Fruit fly (Drosophila melanogaster): Measurements from ENCODE around the gene CG12123.

CG12123 gene

dm6 chrX:8442161-8442560 is at the start of gene CG12123:
CG12123 (minus strand) TSS chrX:8442348.
- no peak for TF ChIP-seq CG8478 (optimal IDR thresholded peaks at IDR 0.05)
- no peak for TF ChIP-seq CTCF (optimal IDR thresholded peaks at IDR 0.05)

- TF ChIP-seq CTCF (optimal IDR thresholded peaks at IDR 0.05) (no peak), CG8478 (optimal IDR thresholded peaks at IDR 0.05) (no peak)
These were observed 49.4 kb upstream of the CG12123 start for dm6 chrX:8491452-8492046.

- TF ChIP-seq CG8478 (optimal IDR thresholded peaks at IDR 0.05) (no peak), CTCF (optimal IDR thresholded peaks at IDR 0.05) (no peak)
These were observed 48.8 kb upstream of the CG12123 start for dm6 chrX:8490976-8491345.

dm6 chrX:8490291-8490975 is 48.3 kb upstream of the CG12123 start:
- TF ChIP-seq CG8478 (optimal IDR thresholded peaks at IDR 0.05): no peak
- no peak for TF ChIP-seq CTCF (optimal IDR thresholded peaks at IDR 0.05)

dm6 chrX:8489485-8489970 is 47.4 kb upstream of the CG12123 start, which contains the start of gene otu:
otu (minus strand) TSS chrX:8489535.
- TF ChIP-seq CTCF (optimal IDR thresholded peaks at IDR 0.05): no peak
- TF ChIP-seq CG8478 (optimal IDR thresholded peaks at IDR 0.05): no peak

dm6 chrX:8489048-8489447 is 46.9 kb upstream of the CG12123 start, which contains the start of gene CG33181:
CG33181 (plus strand) TSS chrX:8489348.
- TF ChIP-seq CG8478 (optimal IDR thresholded peaks at IDR 0.05): no peak

dm6 chrX:8484778-8485177 is 42.6 kb upstream of the CG12123 start:
- TF ChIP-seq CTCF (optimal IDR thresholded peaks at IDR 0.05): no peak
- TF ChIP-seq CG8478 (optimal IDR thresholded peaks at IDR 0.05): no peak

dm6 chrX:8483671-8484070 is 41.5 kb upstream of the CG12123 start, which contains the start of gene CG33223:
CG33223 (minus strand) TSS chrX:8483885.
- no peak for TF ChIP-seq CTCF (optimal IDR thresholded peaks at IDR 0.05)
- TF ChIP-seq CG8478 (optimal IDR thresholded peaks at IDR 0.05): no peak

dm6 chrX:8481462-8481861 is 39.3 kb upstream of the CG12123 start, which contains the start of gene Cp38:
Cp38 (plus strand) TSS chrX:8481837.
- TF ChIP-seq CG8478 (optimal IDR thresholded peaks at IDR 0.05) (no peak), CTCF (optimal IDR thresholded peaks at IDR 0.05) (no peak)

dm6 chrX:8479031-8479568 is 37.0 kb upstream of the CG12123 start, which contains the start of gene Cp36:
Cp36 (plus strand) TSS chrX:8479319.
- TF ChIP-seq CG8478 (optimal IDR thresholded peaks at IDR 0.05) (no peak), CTCF (optimal IDR thresholded peaks at IDR 0.05) (no peak)

dm6 chrX:8476817-8477216 is 34.7 kb upstream of the CG12123 start, which contains the start of gene Cp7Fc:
Cp7Fc (plus strand) TSS chrX:8477117.
- TF ChIP-seq CG8478 (optimal IDR thresholded peaks at IDR 0.05) (no peak), CTCF (optimal IDR thresholded peaks at IDR 0.05) (no peak)

dm6 chrX:8475657-8476056 is 33.5 kb upstream of the CG12123 start:
- TF ChIP-seq CTCF (optimal IDR thresholded peaks at IDR 0.05) (no peak), CG8478 (optimal IDR thresholded peaks at IDR 0.05) (no peak)

- TF ChIP-seq CG8478 (optimal IDR thresholded peaks at IDR 0.05) (no peak), CTCF (optimal IDR thresholded peaks at IDR 0.05) (no peak)
These were observed 31.3 kb upstream of the CG12123 start, which contains the start of gene Cp7Fb for dm6 chrX:8473339-8473887. Cp7Fb (plus strand) TSS chrX:8473837.

- TF ChIP-seq CTCF (optimal IDR thresholded peaks at IDR 0.05) (no peak), CG8478 (optimal IDR thresholded peaks at IDR 0.05) (no peak)
These were observed 28.4 kb upstream of the CG12123 start, which contains the start of gene Cp7Fa for dm6 chrX:8470588-8470987. Cp7Fa (plus strand) TSS chrX:8470888.

- no peak for TF ChIP-seq CG8478 (optimal IDR thresholded peaks at IDR 0.05)
- TF ChIP-seq CTCF (optimal IDR thresholded peaks at IDR 0.05): no peak
These were observed 27.5 kb upstream of the CG12123 start for dm6 chrX:8469606-8470005.

All from S2 (cell line).